Worm (Caenorhabditis elegans) whole organism, late embryonic: Measurements from ENCODE around the gene Y75B8A.32.

Source experiments
- ahr-1 ChIP-seq: sonication (generic microtip); optimal IDR thresholded peaks from 2 replicates; lab custom pipeline; 2016; ENCODE audit warnings: missing genetic modification characterization, missing compliant biosample characterization
- ama-1 ChIP-seq: fragments of 150-350 bp; optimal IDR thresholded peaks from 2 replicates; lab custom pipeline; 2014
- ceh-14 ChIP-seq: sonication (generic microtip); optimal IDR thresholded peaks from 2 replicates; lab custom pipeline; 2016; ENCODE audit warnings: missing genotype, missing genetic modification characterization, missing compliant biosample characterization
- ceh-18 ChIP-seq: sonication (generic microtip); optimal IDR thresholded peaks from 2 replicates; lab custom pipeline; 2016; ENCODE audit warnings: missing genetic modification characterization, missing compliant biosample characterization
- ceh-2 ChIP-seq: sonication (generic microtip); optimal IDR thresholded peaks from 2 replicates; lab custom pipeline; 2016; ENCODE audit warnings: missing genotype, missing genetic modification characterization, missing compliant biosample characterization
- ceh-31 ChIP-seq: sonication (generic microtip); optimal IDR thresholded peaks from 2 replicates; lab custom pipeline; 2016; ENCODE audit warnings: missing genetic modification characterization, missing compliant biosample characterization
- ceh-48 ChIP-seq: sonication (generic microtip); optimal IDR thresholded peaks from 2 replicates; lab custom pipeline; 2016; ENCODE audit warnings: missing genetic modification characterization, inconsistent platforms, missing compliant biosample characterization
- ceh-9 ChIP-seq: sonication (generic microtip); optimal IDR thresholded peaks from 2 replicates; lab custom pipeline; 2016; ENCODE audit warnings: mild to moderate bottlenecking, missing genetic modification characterization, inconsistent platforms, missing compliant biosample characterization
- dve-1 ChIP-seq: sonication (generic microtip); optimal IDR thresholded peaks from 2 replicates; lab custom pipeline; 2017; ENCODE audit warnings: antibody characterized with exemption, mild to moderate bottlenecking, missing genetic modification characterization, missing compliant biosample characterization
- ets-4 ChIP-seq: sonication (generic microtip); optimal IDR thresholded peaks from 2 replicates; lab custom pipeline; 2016; ENCODE audit warnings: missing genetic modification characterization, missing compliant biosample characterization
- fkh-10 ChIP-seq: fragments of 150-350 bp; optimal IDR thresholded peaks from 2 replicates; lab custom pipeline; 2014; ENCODE audit warnings: missing biosample characterization, missing genetic modification reagents, missing genetic modification characterization
- hlh-15 ChIP-seq: sonication (generic microtip); optimal IDR thresholded peaks from 2 replicates; lab custom pipeline; 2016; ENCODE audit warnings: missing genetic modification characterization, missing compliant biosample characterization
- hlh-30 ChIP-seq: sonication (generic microtip); optimal IDR thresholded peaks from 2 replicates; lab custom pipeline; 2017; ENCODE audit warnings: antibody characterized with exemption, missing genetic modification characterization, missing compliant biosample characterization; ENCODE audit not compliant: insufficient read depth
- hlh-8 ChIP-seq: sonication (generic microtip); optimal IDR thresholded peaks from 2 replicates; lab custom pipeline; 2016; ENCODE audit warnings: missing genotype, missing genetic modification characterization, missing compliant biosample characterization
- lim-6 ChIP-seq: sonication (generic microtip); optimal IDR thresholded peaks from 2 replicates; lab custom pipeline; 2016; ENCODE audit warnings: missing genetic modification characterization, missing compliant biosample characterization
- lin-11 ChIP-seq: fragments of 200-800 bp; sonication (Bioruptor generic); optimal IDR thresholded peaks from 2 replicates; lab custom pipeline; 2018; ENCODE audit warnings: mild to moderate bottlenecking, missing genetic modification characterization, missing compliant biosample characterization
- madf-2 ChIP-seq: sonication (generic microtip); optimal IDR thresholded peaks from 2 replicates; lab custom pipeline; 2017; ENCODE audit warnings: missing genetic modification characterization, missing compliant biosample characterization
- mec-3 ChIP-seq: sonication (generic microtip); optimal IDR thresholded peaks from 2 replicates; lab custom pipeline; 2016; ENCODE audit warnings: borderline replicate concordance, missing genetic modification characterization, missing compliant biosample characterization
- nfya-1 ChIP-seq: sonication (generic microtip); optimal IDR thresholded peaks from 2 replicates; lab custom pipeline; 2017; ENCODE audit warnings: missing genetic modification characterization, mild to moderate bottlenecking, missing compliant biosample characterization, antibody characterized with exemption, moderate library complexity
- nhr-232 ChIP-seq: sonication (generic microtip); optimal IDR thresholded peaks from 2 replicates; lab custom pipeline; 2016; ENCODE audit warnings: missing genetic modification characterization, missing compliant biosample characterization
- npax-4 ChIP-seq: sonication (generic microtip); optimal IDR thresholded peaks from 2 replicates; lab custom pipeline; 2016; ENCODE audit warnings: missing genetic modification characterization, missing compliant biosample characterization
- odd-2 ChIP-seq: sonication (generic microtip); optimal IDR thresholded peaks from 2 replicates; lab custom pipeline; 2017; ENCODE audit warnings: antibody characterized with exemption, mild to moderate bottlenecking, missing genetic modification characterization, missing compliant biosample characterization
- pat-9 ChIP-seq: fragments of 200-800 bp; sonication (Bioruptor generic); optimal IDR thresholded peaks from 2 replicates; lab custom pipeline; 2018; ENCODE audit warnings: mild to moderate bottlenecking, missing genetic modification characterization, moderate library complexity, missing compliant biosample characterization
- pha-2 ChIP-seq: sonication (generic microtip); optimal IDR thresholded peaks from 2 replicates; lab custom pipeline; 2017; ENCODE audit warnings: mild to moderate bottlenecking, missing genetic modification characterization, missing compliant biosample characterization
- pha-4 ChIP-seq: fragments of 150-350 bp; optimal IDR thresholded peaks from 2 replicates; lab custom pipeline; 2018; ENCODE audit warnings: missing biosample characterization, missing genetic modification reagents, missing genetic modification characterization
- pros-1 ChIP-seq: fragments of 150-350 bp; optimal IDR thresholded peaks from 2 replicates; lab custom pipeline; 2014; ENCODE audit warnings: missing biosample characterization, missing genetic modification reagents, missing genetic modification characterization
- rnt-1 ChIP-seq: sonication (generic microtip); optimal IDR thresholded peaks from 2 replicates; lab custom pipeline; 2016; ENCODE audit warnings: missing genetic modification characterization, missing compliant biosample characterization
- sox-2 ChIP-seq: fragments of 200-800 bp; sonication (Bioruptor generic); IDR thresholded peaks from 2 replicates; pipeline ENCODE4 v1.3.6; 2022; ENCODE audit warnings: missing genetic modification reagents, missing genetic modification characterization, missing compliant biosample characterization
- sox-4 ChIP-seq: sonication (generic microtip); optimal IDR thresholded peaks from 2 replicates; lab custom pipeline; 2017; ENCODE audit warnings: mild to moderate bottlenecking, missing genetic modification characterization, inconsistent platforms, missing compliant biosample characterization
- syd-9 ChIP-seq: sonication (generic microtip); optimal IDR thresholded peaks from 2 replicates; lab custom pipeline; 2016; ENCODE audit warnings: mild to moderate bottlenecking, missing genetic modification characterization, moderate library complexity, missing compliant biosample characterization
- unc-3 ChIP-seq, 2 experiments: fragments of 200-800 bp in 1 of 2; sonication (Bioruptor generic) in 1 of 2; sonication (generic microtip) in 1 of 2; conservative IDR thresholded peaks in 1 of 2; optimal IDR thresholded peaks in 1 of 2; 2 replicates each; pipeline versions ENCODE4 v1.3.6 to Lab custom; 2016 to 2022; ENCODE audit warnings: missing compliant biosample characterization in 2 of 2, missing genetic modification characterization in 2 of 2, missing genetic modification reagents in 1 of 2
- unc-42 ChIP-seq: sonication (generic microtip); optimal IDR thresholded peaks from 2 replicates; lab custom pipeline; 2016; ENCODE audit warnings: missing genotype, missing genetic modification characterization, missing compliant biosample characterization
- unc-55 ChIP-seq: sonication (generic microtip); optimal IDR thresholded peaks from 2 replicates; lab custom pipeline; 2017; ENCODE audit warnings: missing biosample characterization, missing genetic modification reagents, missing genetic modification characterization
- unc-86 ChIP-seq: sonication (generic microtip); optimal IDR thresholded peaks from 2 replicates; lab custom pipeline; 2016; ENCODE audit warnings: missing genetic modification characterization, missing compliant biosample characterization

The Y75B8A.32 gene

ce11 chrIII:12351301-12351700, 7.1 kb downstream of the Y75B8A.32 start, which contains the start of the genes pph-4.1 and Y75B8A.31 (continued):
- TF ChIP-seq rnt-1 (tag; lab: Kevin White, UChicago) (peak; percentile 67), ceh-14 (tag; lab: Kevin White, UChicago) (peak; percentile 71), pat-9 (peak; percentile 72), pros-1 (tag; lab: Kevin White, UChicago) (no peak), ahr-1 (tag; lab: Kevin White, UChicago) (peak; percentile 35), madf-2 (tag; lab: Kevin White, UChicago) (no peak), dve-1 (tag; lab: Kevin White, UChicago) (no peak), unc-55 (GFP tag; lab: Kevin White, UChicago) (no peak), mec-3 (peak; percentile 81), ceh-18 (peak; percentile 60), ama-1 (lab: Kevin White, UChicago) (no peak), nfya-1 (peak; percentile 67), hlh-15 (no peak), unc-86 (tag; lab: Kevin White, UChicago) (peak; percentile 53), lim-6 (tag; lab: Kevin White, UChicago) (peak; percentile 65), fkh-10 (GFP tag; lab: Kevin White, UChicago) (no peak), ets-4 (tag; lab: Kevin White, UChicago) (peak; percentile 93), syd-9 (tag; lab: Kevin White, UChicago) (peak; percentile 34), pha-4 (tag; lab: Kevin White, UChicago) (no peak), sox-4 (tag; lab: Kevin White, UChicago) (no peak), ceh-2 (peak; percentile 92), lin-11 (peak; percentile 8), unc-42 (peak; percentile 69), odd-2 (tag; lab: Kevin White, UChicago) (no peak), pha-2 (tag; lab: Kevin White, UChicago) (peak; percentile 16), unc-3 (GFP tag; conservative IDR thresholded peaks at IDR 0.05; lab: Robert Waterston, UW) (peak; percentile 35; the same call in 1 of the 2 replicates), unc-3 (tag; optimal IDR thresholded peaks at IDR 0.05; lab: Kevin White, UChicago) (peak; percentile 49), sox-2 (GFP tag; lab: Robert Waterston, UW) (no peak), hlh-8 (peak; percentile 83), hlh-30 (tag; lab: Kevin White, UChicago) (no peak)
- TF ChIP-seq, all 69 proteins: peak for 33

DNA sequence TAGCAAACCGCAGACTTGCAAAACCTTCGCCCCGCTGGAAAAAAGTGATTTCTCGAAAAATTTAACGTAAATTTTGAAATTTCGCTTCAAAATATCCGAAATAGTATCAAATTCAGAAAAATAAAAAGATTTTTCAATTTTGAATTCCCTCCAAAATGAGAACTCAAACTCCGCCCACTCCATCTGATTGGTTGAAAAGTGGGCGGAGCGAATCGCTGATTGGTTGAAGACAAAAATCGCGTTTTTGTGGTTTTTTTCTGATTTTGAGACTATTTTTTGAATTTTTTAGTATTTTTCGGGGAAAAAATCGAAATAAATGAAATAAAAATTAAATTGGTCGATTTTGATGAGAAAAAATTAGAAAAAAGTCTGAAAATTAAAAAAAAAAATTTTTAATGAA, 9.3 kb downstream of the Y75B8A.32 start:
- peak; percentile 81 for TF ChIP-seq nfya-1
- no peak for TF ChIP-seq ceh-31 (tag; lab: Kevin White, UChicago)

DNA sequence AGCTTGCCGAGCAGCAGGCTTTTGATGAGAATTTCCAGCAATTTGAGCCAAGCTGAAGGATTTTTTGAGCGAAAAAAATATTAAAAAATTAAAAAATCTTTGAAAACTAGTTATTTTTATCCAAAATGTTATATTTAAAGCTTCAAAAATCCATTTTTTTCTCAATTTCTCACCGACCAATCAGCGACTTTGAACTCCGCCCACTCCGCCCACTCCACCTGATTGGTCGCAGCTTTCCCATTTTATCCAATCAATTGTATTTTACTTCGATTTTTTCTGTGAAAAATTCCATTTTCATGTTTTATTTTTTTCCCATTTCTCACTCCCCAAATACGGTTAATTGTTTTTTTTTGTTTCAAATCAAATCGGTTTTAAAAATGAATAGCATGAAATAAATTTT, 13.4 kb downstream of the Y75B8A.32 start:
- TF ChIP-seq nfya-1 (peak; percentile 99), npax-4 (no peak), unc-55 (GFP tag; lab: Kevin White, UChicago) (no peak), ceh-9 (tag; lab: Kevin White, UChicago) (no peak)

DNA sequence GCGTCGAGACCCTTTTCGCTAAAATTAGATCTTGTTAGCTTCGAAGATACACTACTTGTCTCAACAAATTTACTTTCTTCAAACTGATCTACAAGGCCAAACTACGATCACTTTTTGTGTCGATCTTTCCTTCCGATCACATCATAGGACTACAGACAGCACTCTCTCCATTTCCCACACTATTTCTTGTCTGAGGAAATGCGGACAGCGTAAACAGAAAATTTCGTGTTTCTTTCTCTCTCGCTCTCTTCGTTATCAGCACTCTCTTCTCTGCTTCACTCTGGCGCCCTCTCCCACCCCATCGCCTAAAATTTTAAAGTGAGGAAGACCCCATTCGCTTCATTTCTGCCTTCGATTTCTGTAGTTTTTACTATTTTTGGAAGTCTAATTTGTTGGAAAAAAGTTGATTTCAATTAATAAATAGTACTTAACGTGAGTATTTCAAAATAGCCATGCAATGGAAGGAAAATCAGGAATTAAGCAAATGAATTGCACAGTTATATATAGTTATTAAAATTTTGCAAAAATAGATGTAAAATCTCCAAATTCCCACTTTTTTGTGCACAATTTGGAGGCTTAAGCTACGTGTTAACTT, 22.9 kb downstream of the Y75B8A.32 start:
- peak; percentile 19 for TF ChIP-seq hlh-30 (tag; lab: Kevin White, UChicago)
- no peak for TF ChIP-seq unc-3 (GFP tag; conservative IDR thresholded peaks at IDR 0.05; lab: Robert Waterston, UW)
- no peak for TF ChIP-seq unc-3 (tag; optimal IDR thresholded peaks at IDR 0.05; lab: Kevin White, UChicago)
- peak; percentile 15 for TF ChIP-seq unc-42
- TF ChIP-seq unc-55 (GFP tag; lab: Kevin White, UChicago), result peak; percentile 80
- no peak for TF ChIP-seq nhr-232 (tag; lab: Kevin White, UChicago)
- peak; percentile 20 for TF ChIP-seq ceh-18
- peak; percentile 62 for TF ChIP-seq nfya-1
- TF ChIP-seq ceh-48 (tag; lab: Kevin White, UChicago), result no peak
- TF ChIP-seq npax-4, result no peak
